Fruit fly (Drosophila melanogaster): ENCODE results near the gene CG10996.

Gene CG10996

DNA sequence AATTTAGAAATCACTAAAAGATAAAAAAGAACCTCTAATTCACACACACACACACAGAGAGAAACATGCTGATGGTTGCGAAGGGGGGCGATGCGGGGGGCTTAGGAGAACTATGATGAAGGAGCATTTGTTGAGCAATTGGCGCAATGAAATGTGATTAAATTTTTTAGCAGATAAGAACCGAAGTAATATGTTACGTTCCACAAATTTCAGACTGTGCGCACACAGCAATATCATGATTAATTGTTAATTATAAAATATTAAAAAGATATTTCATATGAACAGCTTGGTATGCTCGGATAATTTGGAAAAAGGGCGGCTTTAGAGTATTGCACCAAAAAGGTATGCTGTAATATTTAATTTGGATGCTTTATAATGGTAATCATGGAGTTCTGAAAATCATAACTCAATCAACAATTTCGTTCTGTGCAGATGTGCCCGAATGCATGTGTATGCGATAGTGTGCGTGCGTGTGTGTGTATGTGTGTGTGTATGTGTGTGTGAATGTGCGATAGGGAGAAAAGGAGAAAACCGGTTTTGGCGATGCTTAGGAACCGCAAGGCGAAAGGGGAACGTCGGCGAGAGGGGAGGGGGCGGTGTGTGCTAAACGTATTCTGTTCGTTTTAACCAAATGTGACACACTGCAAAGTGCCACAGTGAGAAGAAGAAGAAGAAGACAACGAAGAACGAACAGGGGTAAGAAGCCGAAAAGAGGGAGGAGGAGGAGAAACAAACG, 23.8 kb upstream of the CG10996 start (continued):
- no peak for TF ChIP-seq CG8632 (GFP tag; optimal IDR thresholded peaks at IDR 0.05)
- no peak for TF ChIP-seq Hr38 (GFP tag; optimal IDR thresholded peaks at IDR 0.05)
- no peak for TF ChIP-seq Gug (GFP tag; IDR thresholded peaks at IDR 0.05)
- no peak for TF ChIP-seq salr (GFP tag; optimal IDR thresholded peaks at IDR 0.05)
- TF ChIP-seq fd85E (GFP tag; optimal IDR thresholded peaks at IDR 0.05), result no peak
- peak; percentile 15 for TF ChIP-seq achi (GFP tag; optimal IDR thresholded peaks at IDR 0.05)
- TF ChIP-seq Sox102F (GFP tag; optimal IDR thresholded peaks at IDR 0.05), result no peak
- TF ChIP-seq OdsH (GFP tag; optimal IDR thresholded peaks at IDR 0.05), result no peak
- no peak for TF ChIP-seq CG6276 (GFP tag; optimal IDR thresholded peaks at IDR 0.05)
- no peak for TF ChIP-seq CG10669 (GFP tag; optimal IDR thresholded peaks at IDR 0.05)
- no peak for TF ChIP-seq CG6792 (GFP tag; optimal IDR thresholded peaks at IDR 0.05)
- no peak for TF ChIP-seq fd59A (GFP tag; optimal IDR thresholded peaks at IDR 0.05)
- no peak for TF ChIP-seq Hr39 (GFP tag; optimal IDR thresholded peaks at IDR 0.05)
- TF ChIP-seq dsx (GFP tag; optimal IDR thresholded peaks at IDR 0.05; ENCODE audit: poor library complexity, severe bottlenecking), result no peak
- no peak for TF ChIP-seq Blimp-1 (GFP tag; optimal IDR thresholded peaks at IDR 0.05)
- TF ChIP-seq CG1621 (tag; optimal IDR thresholded peaks at IDR 0.05), result no peak
- TF ChIP-seq dac (GFP tag; optimal IDR thresholded peaks at IDR 0.05), result no peak
- no peak for TF ChIP-seq CG6163 (GFP tag; IDR thresholded peaks at IDR 0.05)

- TF ChIP-seq CG6276 (GFP tag; optimal IDR thresholded peaks at IDR 0.05) (peak; percentile 20), svp (GFP tag) (peak; percentile 63), CG32006 (GFP tag; optimal IDR thresholded peaks at IDR 0.05) (peak; percentile 12), Blimp-1 (GFP tag; optimal IDR thresholded peaks at IDR 0.05) (no peak), fkh (GFP tag; optimal IDR thresholded peaks at IDR 0.05) (peak; percentile 71), cyc (GFP tag; optimal IDR thresholded peaks at IDR 0.05) (no peak), CG8119 (GFP tag; IDR thresholded peaks at IDR 0.05) (peak; percentile 38; the same call in 2 of the 3 replicates), ss (GFP tag; optimal IDR thresholded peaks at IDR 0.05) (no peak), Eip78C (GFP tag) (peak; percentile 58)
Observed at dm6 chrX:13820310-13821038, 23.0 kb upstream of the CG10996 start.

DNA sequence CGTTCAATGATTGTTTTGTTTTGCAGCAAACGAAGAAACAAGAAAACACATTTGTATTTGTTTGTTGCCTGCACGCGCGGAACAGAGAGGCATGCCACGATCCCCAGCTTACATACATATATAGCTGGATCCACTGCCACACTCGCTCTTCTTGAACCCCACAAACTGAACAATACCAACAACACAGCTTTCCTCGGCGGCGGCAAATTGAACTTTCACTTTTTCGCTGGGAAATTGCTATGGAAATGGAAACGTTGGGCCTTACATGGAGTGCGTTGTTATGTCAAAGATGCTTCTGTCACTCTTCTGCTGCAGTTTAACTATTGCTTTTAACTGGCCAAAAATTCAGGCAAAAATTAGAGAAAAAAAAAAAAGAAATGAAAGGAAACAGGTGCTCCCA, 22.2 kb upstream of the CG10996 start:
- TF ChIP-seq Hr38 (GFP tag; optimal IDR thresholded peaks at IDR 0.05) (no peak), CG15336 (GFP tag; IDR thresholded peaks at IDR 0.05) (peak; percentile 6; the same call in 1 of the 2 replicates), acj6 (GFP tag; optimal IDR thresholded peaks at IDR 0.05) (no peak), CG11294 (GFP tag; IDR thresholded peaks at IDR 0.05) (no peak), Eip78C (GFP tag) (no peak), CG8319 (GFP tag; optimal IDR thresholded peaks at IDR 0.05) (no peak), dac (GFP tag; optimal IDR thresholded peaks at IDR 0.05) (no peak), Blimp-1 (GFP tag; optimal IDR thresholded peaks at IDR 0.05) (peak; percentile 71)

- TF ChIP-seq CG10631 (GFP tag; optimal IDR thresholded peaks at IDR 0.05), result peak; percentile 22
- TF ChIP-seq CG9139 (GFP tag; optimal IDR thresholded peaks at IDR 0.05), result no peak
- no peak for TF ChIP-seq CG1621 (tag; optimal IDR thresholded peaks at IDR 0.05)
- no peak for TF ChIP-seq esn (GFP tag; optimal IDR thresholded peaks at IDR 0.05)
- 0 out of 2 replicates have a peak, but pooled peaks have one; percentile 24 for TF ChIP-seq CG15336 (GFP tag; IDR thresholded peaks at IDR 0.05)
- TF ChIP-seq CG8119 (GFP tag; IDR thresholded peaks at IDR 0.05), result peak; percentile 40; the same call in 1 of the 3 replicates
- peak; percentile 11 for TF ChIP-seq CG6276 (GFP tag; optimal IDR thresholded peaks at IDR 0.05)
- TF ChIP-seq CG11902 (GFP tag; optimal IDR thresholded peaks at IDR 0.05), result no peak
- TF ChIP-seq achi (GFP tag; optimal IDR thresholded peaks at IDR 0.05), result no peak
- TF ChIP-seq CG11762 (GFP tag; optimal IDR thresholded peaks at IDR 0.05; ENCODE audit: insufficient read depth), result no peak
- TF ChIP-seq Hr4 (GFP tag; optimal IDR thresholded peaks at IDR 0.05), result peak; percentile 37
- peak in 1 of 2 experiments; percentile 22 for TF ChIP-seq salr (GFP tag; optimal IDR thresholded peaks at IDR 0.05)
- TF ChIP-seq dsx (GFP tag; optimal IDR thresholded peaks at IDR 0.05; ENCODE audit: poor library complexity, severe bottlenecking), result no peak
- peak; percentile 10 for TF ChIP-seq pdm3 (GFP tag; optimal IDR thresholded peaks at IDR 0.05)
- TF ChIP-seq Eip78C (GFP tag), result peak; percentile 64
- TF ChIP-seq Hr38 (GFP tag; optimal IDR thresholded peaks at IDR 0.05), result no peak
- peak; percentile 23 for TF ChIP-seq CG4318 (GFP tag; optimal IDR thresholded peaks at IDR 0.05)
- 0 out of 3 replicates have a peak, but pooled peaks have one; percentile 22 for TF ChIP-seq eg (GFP tag; IDR thresholded peaks at IDR 0.05)
- TF ChIP-seq CG6792 (GFP tag; optimal IDR thresholded peaks at IDR 0.05), result no peak
- no peak for TF ChIP-seq CG3032 (tag; optimal IDR thresholded peaks at IDR 0.05)
- TF ChIP-seq CG32006 (GFP tag; optimal IDR thresholded peaks at IDR 0.05), result peak; percentile 68
- TF ChIP-seq Smox (GFP tag; optimal IDR thresholded peaks at IDR 0.05), result no peak
- TF ChIP-seq vri (GFP tag; optimal IDR thresholded peaks at IDR 0.05), result no peak
- TF ChIP-seq CG7368 (GFP tag; optimal IDR thresholded peaks at IDR 0.05), result no peak
Observed at dm6 chrX:13818841-13819240, 21.4 kb upstream of the CG10996 start.
